Fruit fly (Drosophila melanogaster): ENCODE measurements around the gene CG34116.

CG34116 gene

dm6 chr3L:19815472-19816150 is 9.8 kb upstream of the CG34116 start, which contains the start of gene cyc:
Gene cyc (minus strand): TSS chr3L:19815938.
- no peak for TF ChIP-seq Sin3A (optimal IDR thresholded peaks at IDR 0.05)
- no peak for TF ChIP-seq ttk (optimal IDR thresholded peaks at IDR 0.05)
- no peak for TF ChIP-seq h (optimal IDR thresholded peaks at IDR 0.05)
- TF ChIP-seq insv (optimal IDR thresholded peaks at IDR 0.05) = no peak
- no peak for TF ChIP-seq Myc (optimal IDR thresholded peaks at IDR 0.05)
- no peak for TF ChIP-seq psq (optimal IDR thresholded peaks at IDR 0.05)

- TF ChIP-seq h (optimal IDR thresholded peaks at IDR 0.05) (no peak), ttk (optimal IDR thresholded peaks at IDR 0.05) (no peak)
Observed at dm6 chr3L:19813075-19813903, 7.5 kb upstream of the CG34116 start, which contains the start of gene Cyp305a1. Gene Cyp305a1 (minus strand): TSS chr3L:19813339.

dm6 chr3L:19812491-19812890 is 6.7 kb upstream of the CG34116 start:
- TF ChIP-seq Sin3A (optimal IDR thresholded peaks at IDR 0.05) (no peak), h (optimal IDR thresholded peaks at IDR 0.05) (no peak), ttk (optimal IDR thresholded peaks at IDR 0.05) (no peak), psq (optimal IDR thresholded peaks at IDR 0.05) (no peak), Myc (optimal IDR thresholded peaks at IDR 0.05) (no peak), insv (optimal IDR thresholded peaks at IDR 0.05) (no peak)

- TF ChIP-seq ttk (optimal IDR thresholded peaks at IDR 0.05) (no peak), insv (optimal IDR thresholded peaks at IDR 0.05) (no peak), psq (optimal IDR thresholded peaks at IDR 0.05) (no peak)
Observed at dm6 chr3L:19807521-19807920, 1.7 kb upstream of the CG34116 start.

dm6 chr3L:19807103-19807502 is 1.3 kb upstream of the CG34116 start, which contains the start of the genes CG14104 and Kap-alpha1:
Gene CG14104 (minus strand): TSS chr3L:19807199.
Gene Kap-alpha1 (plus strand): TSS chr3L:19807232.
- TF ChIP-seq psq (optimal IDR thresholded peaks at IDR 0.05) = no peak
- TF ChIP-seq insv (optimal IDR thresholded peaks at IDR 0.05) = no peak
- no peak for TF ChIP-seq Myc (optimal IDR thresholded peaks at IDR 0.05)
- no peak for TF ChIP-seq ttk (optimal IDR thresholded peaks at IDR 0.05)
- no peak for TF ChIP-seq h (optimal IDR thresholded peaks at IDR 0.05)
- TF ChIP-seq Sin3A (optimal IDR thresholded peaks at IDR 0.05) = no peak

dm6 chr3L:19804908-19805307 is 928 bp downstream of the CG34116 start, which contains the start of the genes TORIP and Ccdc58:
Gene TORIP (minus strand): TSS chr3L:19805080.
Gene Ccdc58 (plus strand): TSS chr3L:19805181.
- no peak for TF ChIP-seq insv (optimal IDR thresholded peaks at IDR 0.05)
- no peak for TF ChIP-seq Sin3A (optimal IDR thresholded peaks at IDR 0.05)

dm6 chr3L:19801105-19801504 is 4.7 kb downstream of the CG34116 start, which contains the start of gene CG14102:
Gene CG14102 (minus strand): TSS chr3L:19801291.
- TF ChIP-seq Sin3A (optimal IDR thresholded peaks at IDR 0.05) (no peak), ttk (optimal IDR thresholded peaks at IDR 0.05) (no peak), Myc (optimal IDR thresholded peaks at IDR 0.05) (no peak), psq (optimal IDR thresholded peaks at IDR 0.05) (no peak), insv (optimal IDR thresholded peaks at IDR 0.05) (no peak), h (optimal IDR thresholded peaks at IDR 0.05) (no peak)

- TF ChIP-seq insv (optimal IDR thresholded peaks at IDR 0.05) = no peak
Observed at dm6 chr3L:19798978-19799377, 6.9 kb downstream of the CG34116 start, which contains the start of gene Ir76a. Gene Ir76a (plus strand): TSS chr3L:19799278.

- TF ChIP-seq h (optimal IDR thresholded peaks at IDR 0.05) (no peak), Sin3A (optimal IDR thresholded peaks at IDR 0.05) (no peak)
Observed at dm6 chr3L:19794203-19794802, 11.5 kb downstream of the CG34116 start.

dm6 chr3L:19793438-19793998 is 12.3 kb downstream of the CG34116 start, which contains the start of the genes CG42637, Gyc76C and SREBP:
Gene CG42637 (minus strand): TSS chr3L:19793569.
Gene Gyc76C (minus strand): TSS chr3L:19793569.
Gene SREBP (plus strand): TSS chr3L:19793935.
- TF ChIP-seq h (optimal IDR thresholded peaks at IDR 0.05) (no peak), Sin3A (optimal IDR thresholded peaks at IDR 0.05) (peak; percentile 43), psq (optimal IDR thresholded peaks at IDR 0.05) (no peak)

- TF ChIP-seq Myc (optimal IDR thresholded peaks at IDR 0.05) (no peak), Sin3A (optimal IDR thresholded peaks at IDR 0.05) (no peak), psq (optimal IDR thresholded peaks at IDR 0.05) (no peak), h (optimal IDR thresholded peaks at IDR 0.05) (no peak), insv (optimal IDR thresholded peaks at IDR 0.05) (no peak), ttk (optimal IDR thresholded peaks at IDR 0.05) (no peak)
Observed at dm6 chr3L:19792717-19793437, 13.0 kb downstream of the CG34116 start.

- TF ChIP-seq Myc (optimal IDR thresholded peaks at IDR 0.05) = no peak
- TF ChIP-seq psq (optimal IDR thresholded peaks at IDR 0.05) = no peak
- TF ChIP-seq Sin3A (optimal IDR thresholded peaks at IDR 0.05) = no peak
- TF ChIP-seq h (optimal IDR thresholded peaks at IDR 0.05) = no peak
- no peak for TF ChIP-seq insv (optimal IDR thresholded peaks at IDR 0.05)
- no peak for TF ChIP-seq ttk (optimal IDR thresholded peaks at IDR 0.05)
Observed at dm6 chr3L:19791688-19792073, 14.2 kb downstream of the CG34116 start.
